Worm (Caenorhabditis elegans) whole organism, L4/young adult: ENCODE results near the gene mltn-1.

Experiments used
- W03F9.2 ChIP-seq: fragments of 150-350 bp; optimal IDR thresholded peaks from 2 replicates; lab custom pipeline; 2014; ENCODE audit warnings: missing biosample characterization, missing genetic modification characterization
- dao-5 ChIP-seq: sonication (generic microtip); optimal IDR thresholded peaks from 2 replicates; lab custom pipeline; 2016; ENCODE audit warnings: missing genotype, missing genetic modification characterization, moderate library complexity, missing compliant biosample characterization
- him-1 ChIP-seq: sonication (generic microtip); optimal IDR thresholded peaks from 2 replicates; lab custom pipeline; 2016; ENCODE audit warnings: missing genotype, missing genetic modification reagents, missing genetic modification characterization, missing compliant biosample characterization

mltn-1 gene

DNA sequence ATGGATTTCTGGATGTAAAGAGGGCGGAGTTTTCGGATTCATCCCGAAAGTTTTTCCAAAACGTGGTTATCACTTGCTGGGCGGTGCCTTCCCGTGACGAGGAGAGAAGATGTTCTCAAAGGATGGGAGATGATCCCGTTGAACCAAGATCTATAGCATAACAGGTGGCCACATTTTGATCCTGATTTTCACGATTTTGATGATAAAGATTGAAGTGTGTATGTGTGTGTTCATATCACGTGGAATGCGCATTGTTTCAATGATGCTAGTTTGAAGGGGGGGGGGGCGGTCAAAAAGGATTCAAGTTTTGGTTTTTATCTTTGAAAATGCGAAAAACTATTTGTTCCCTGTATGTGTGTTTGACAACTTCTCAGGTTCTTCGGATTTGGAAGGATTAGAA lies at the start of gene mltn-1:
TSS of gene mltn-1 (minus strand) at position 22 of the 400 bp plus-strand sequence.
- no peak for TF ChIP-seq dao-5 (tag; lab: Kevin White, UChicago)
- TF ChIP-seq him-1 (tag; lab: Kevin White, UChicago), result no peak
- no peak for TF ChIP-seq W03F9.2

DNA sequence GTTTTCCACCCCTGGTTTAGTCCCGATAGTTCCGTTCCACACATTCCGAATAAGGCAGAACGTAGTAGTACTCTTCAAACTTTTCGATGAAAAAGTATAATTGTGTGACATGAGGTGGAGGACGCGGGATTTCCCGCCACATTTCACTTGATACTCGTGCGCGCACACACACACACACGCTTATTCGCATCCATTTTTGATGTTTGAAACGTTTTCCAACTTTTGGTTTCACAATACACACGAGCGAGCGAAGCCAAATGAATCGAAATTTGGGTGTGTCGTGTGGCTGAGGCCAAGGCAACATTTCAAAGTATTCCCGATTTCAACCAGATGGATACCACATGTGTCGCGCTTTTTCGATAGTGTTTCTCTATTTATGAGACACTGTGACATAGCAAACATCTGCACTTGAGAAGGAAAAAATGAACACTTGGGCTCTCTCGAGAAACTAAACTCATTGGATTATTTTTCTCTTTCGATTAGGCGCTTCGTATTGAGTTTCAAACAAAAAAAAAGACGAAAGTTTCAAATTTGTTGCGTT lies 48.6 kb upstream of the mltn-1 start:
- TF ChIP-seq dao-5 (tag; lab: Kevin White, UChicago), result no peak
- TF ChIP-seq W03F9.2, result no peak
- no peak for TF ChIP-seq him-1 (tag; lab: Kevin White, UChicago)

DNA sequence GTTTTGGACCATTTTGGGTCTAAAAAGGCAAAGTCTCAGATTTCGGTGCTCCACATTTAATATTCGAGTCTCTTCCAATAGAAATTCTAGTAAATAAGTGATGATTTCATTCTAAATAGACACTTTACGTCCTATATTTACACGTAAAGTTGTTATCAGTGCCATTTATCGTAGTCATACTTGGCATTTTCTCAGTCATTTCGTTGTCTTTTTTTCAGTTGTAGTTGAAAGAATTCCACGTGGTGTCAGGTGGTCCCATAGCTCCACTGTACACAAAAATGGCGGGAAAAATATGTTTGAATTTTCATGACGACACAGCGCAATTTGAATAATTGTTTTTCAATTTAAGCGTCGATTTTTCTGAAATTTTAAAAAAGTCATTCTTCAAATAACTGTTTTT lies 45.4 kb upstream of the mltn-1 start:
- TF ChIP-seq dao-5 (tag; lab: Kevin White, UChicago), result no peak
- TF ChIP-seq him-1 (tag; lab: Kevin White, UChicago), result no peak
- no peak for TF ChIP-seq W03F9.2

DNA sequence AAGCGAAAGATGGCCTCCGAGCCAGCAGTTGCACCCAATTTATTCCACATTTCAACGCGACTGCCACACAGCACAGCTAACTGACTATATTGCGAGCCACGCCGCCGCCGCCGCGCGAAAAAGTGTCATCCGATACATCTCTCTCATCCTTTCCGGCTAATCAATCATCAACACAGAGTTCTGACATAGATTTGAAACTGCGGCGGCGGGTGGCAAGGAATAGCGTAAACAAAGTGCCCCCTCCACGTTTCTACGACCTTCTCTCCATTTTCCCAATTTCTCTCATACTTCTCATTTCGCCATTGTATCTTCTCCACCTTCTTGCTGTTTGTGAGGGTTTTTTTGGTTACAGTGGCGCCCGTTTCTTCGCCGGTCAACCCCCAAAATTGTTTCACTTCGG lies 44.3 kb upstream of the mltn-1 start:
- TF ChIP-seq dao-5 (tag; lab: Kevin White, UChicago) (no peak), W03F9.2 (no peak), him-1 (tag; lab: Kevin White, UChicago) (no peak)

DNA sequence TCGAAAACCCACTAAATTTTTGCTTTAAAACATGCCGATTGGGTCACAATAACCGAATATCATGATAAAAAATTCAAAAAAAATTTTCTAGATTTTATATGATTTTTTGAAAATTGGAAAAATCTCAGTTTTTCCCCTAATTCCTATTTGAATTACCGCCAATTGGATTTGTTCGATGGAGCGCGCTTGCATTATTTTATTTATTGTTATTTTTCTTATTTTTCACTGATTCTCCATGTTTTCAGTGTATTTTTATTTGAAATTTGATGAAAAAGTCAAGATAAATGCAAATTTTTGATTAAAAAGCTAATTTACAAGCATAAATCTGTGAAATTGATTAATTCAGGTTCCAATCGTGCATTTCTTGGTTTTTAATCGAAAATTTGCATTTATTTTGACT lies 43.1 kb upstream of the mltn-1 start:
- TF ChIP-seq him-1 (tag; lab: Kevin White, UChicago) (no peak), dao-5 (tag; lab: Kevin White, UChicago) (no peak), W03F9.2 (no peak)

DNA sequence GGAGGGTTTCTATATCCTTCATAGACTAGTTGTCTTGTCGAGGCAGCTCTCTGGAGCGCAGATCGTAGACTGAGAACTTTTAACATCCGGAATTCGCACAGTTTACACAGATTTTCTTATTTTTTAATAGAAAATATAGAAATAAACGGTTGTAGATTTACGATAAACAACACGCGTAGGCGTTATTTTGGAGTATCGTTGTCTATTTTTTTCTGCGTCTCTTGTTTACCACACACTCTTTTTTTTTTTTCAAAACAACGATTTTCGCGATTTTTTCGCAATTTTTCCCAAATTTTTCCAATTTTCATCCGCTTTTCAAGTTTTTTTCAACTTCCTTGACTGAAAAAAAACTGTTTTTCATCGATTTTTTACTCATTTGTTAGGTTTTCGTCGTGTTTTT lies 42.2 kb upstream of the mltn-1 start, which contains the start of gene mecr-1:
TSS of gene mecr-1 (minus strand) at position 127 of the 400 bp plus-strand sequence.
- TF ChIP-seq dao-5 (tag; lab: Kevin White, UChicago), result no peak
- peak; percentile 49 for TF ChIP-seq W03F9.2

DNA sequence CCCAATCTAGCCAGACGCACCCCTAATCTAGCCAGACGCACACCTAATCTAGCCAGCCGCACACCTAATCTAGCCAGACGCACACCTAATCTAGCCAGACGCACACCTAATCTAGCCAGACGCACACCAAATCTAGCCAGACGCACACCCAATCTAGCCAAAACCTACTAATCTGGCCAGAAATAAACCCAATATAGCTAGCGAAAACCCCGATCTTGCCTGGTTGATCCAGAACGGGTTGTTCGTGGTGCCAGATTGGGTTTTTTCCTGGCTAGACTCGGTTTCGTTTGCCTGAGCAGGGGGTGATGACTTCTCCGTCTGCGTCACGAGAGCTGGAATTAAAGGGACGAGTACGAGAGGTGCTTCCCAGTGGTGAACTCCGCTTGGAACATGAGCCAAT lies 39.1 kb upstream of the mltn-1 start, which contains the start of gene W09H1.3:
TSS of gene W09H1.3 (plus strand) at position 301 of the 400 bp plus-strand sequence.
- TF ChIP-seq W03F9.2 (no peak), him-1 (tag; lab: Kevin White, UChicago) (no peak), dao-5 (tag; lab: Kevin White, UChicago) (no peak)

DNA sequence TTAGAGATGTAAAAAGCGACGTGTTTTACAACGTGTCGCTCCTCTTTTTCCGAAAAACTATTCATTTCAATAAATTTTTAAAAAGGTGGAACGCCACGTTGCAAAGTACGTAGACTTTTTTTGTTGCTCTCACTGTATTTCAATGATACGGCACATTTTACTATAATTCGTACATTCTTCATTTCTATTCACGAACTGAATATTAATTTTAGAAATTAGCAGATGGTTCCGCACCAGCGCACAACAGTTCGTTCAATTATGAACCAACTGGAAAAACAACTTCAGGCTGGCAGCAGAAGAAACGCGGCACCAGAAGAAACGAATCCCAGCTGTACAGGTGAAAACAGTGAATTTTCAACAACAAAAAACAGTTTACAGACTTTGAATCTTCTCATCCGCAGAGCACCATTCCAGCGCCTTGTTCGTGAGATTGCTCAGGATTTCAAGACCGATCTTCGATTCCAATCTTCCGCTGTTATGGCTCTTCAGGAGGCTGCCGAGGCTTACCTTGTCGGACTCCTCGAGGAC lies 38.3 kb upstream of the mltn-1 start, which contains the start of the genes W09H1.4 and his-73:
TSS of gene W09H1.4 (plus strand) at position 301 of the 528 bp plus-strand sequence.
TSS of gene his-73 (plus strand) at position 478 of the 528 bp plus-strand sequence.
- no peak for TF ChIP-seq W03F9.2
- TF ChIP-seq dao-5 (tag; lab: Kevin White, UChicago), result no peak
- TF ChIP-seq him-1 (tag; lab: Kevin White, UChicago), result no peak

DNA sequence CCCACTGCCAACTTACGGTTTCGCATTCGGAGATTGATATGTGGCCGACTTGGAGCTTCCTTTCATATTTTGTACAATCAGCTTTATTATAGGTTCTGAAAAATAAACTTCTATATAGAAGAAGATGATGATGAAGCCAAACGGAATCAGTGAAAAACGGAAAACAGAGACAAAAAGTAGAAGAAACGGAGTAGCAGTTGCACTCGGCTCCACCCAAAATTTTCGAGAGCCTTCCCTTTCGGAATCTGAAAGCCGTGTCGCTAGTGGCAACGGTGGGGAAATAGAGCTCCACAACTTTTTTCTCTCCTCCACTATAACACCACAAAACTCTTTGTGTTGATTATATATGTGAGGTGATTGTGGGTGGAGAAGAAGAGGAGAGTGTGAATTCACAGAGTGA lies 36.4 kb upstream of the mltn-1 start, which contains the start of gene W09H1.1:
TSS of gene W09H1.1 (minus strand) at position 101 of the 400 bp plus-strand sequence.
- TF ChIP-seq W03F9.2 (no peak), him-1 (tag; lab: Kevin White, UChicago) (no peak), dao-5 (tag; lab: Kevin White, UChicago) (no peak)

DNA sequence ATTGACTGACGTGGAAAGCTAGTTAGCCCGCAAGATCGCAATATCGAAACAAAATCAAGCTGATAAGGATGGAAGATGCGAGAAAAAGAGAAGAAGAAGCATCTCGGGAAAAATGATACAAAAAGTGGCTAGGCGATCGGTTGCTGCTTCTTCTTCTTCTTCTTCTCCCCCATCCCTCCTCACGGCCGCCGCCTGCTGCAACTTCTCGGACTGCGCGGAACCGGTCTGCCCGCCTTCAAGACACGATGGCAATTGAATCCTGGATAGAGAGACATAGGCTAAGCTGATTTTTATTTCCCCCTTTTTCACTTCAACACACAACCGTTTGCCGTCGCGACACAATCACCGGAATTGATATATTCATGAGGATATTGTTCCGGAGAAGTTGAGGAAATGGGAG lies 29.4 kb upstream of the mltn-1 start:
- TF ChIP-seq him-1 (tag; lab: Kevin White, UChicago) (no peak), dao-5 (tag; lab: Kevin White, UChicago) (no peak), W03F9.2 (no peak)

DNA sequence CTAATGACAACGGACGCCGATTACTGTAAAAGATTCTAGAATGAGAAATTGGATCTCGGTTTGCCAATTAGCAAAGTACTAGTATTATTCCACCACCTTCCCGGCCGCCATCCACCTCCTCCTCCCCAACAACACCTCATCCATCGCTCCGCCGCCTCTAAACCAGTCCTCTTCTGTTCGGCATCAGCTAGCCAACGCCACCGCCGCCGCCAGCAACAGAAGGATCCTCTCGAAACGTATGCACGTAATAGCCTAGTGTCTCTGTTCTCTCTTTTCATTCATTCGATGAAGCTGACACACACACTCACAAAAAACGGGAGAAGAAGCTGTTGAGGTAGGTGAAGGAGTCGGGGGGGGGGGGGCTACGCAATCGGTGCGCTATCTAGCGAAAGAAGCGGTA lies 25.7 kb upstream of the mltn-1 start:
- TF ChIP-seq him-1 (tag; lab: Kevin White, UChicago) (no peak), W03F9.2 (no peak), dao-5 (tag; lab: Kevin White, UChicago) (no peak)

DNA sequence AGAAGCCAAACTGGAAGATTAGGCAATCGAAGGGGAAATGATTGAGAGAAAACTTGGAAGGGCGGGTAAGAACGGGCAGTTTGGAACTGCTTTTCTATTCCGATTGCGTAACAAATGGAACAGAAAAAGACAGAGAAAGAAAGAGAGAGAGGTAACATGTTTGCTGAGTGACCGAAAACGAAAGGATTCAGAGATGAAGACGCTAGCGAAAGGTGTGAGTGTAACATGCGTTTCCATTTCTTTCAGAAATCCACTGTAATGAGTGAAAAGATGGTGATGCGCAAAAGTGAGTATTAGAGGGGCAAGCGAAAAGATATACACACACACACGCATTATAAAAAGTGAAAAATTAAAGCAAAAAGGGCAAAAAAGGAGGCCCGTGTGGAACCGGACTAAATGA lies 22.5 kb upstream of the mltn-1 start:
- TF ChIP-seq dao-5 (tag; lab: Kevin White, UChicago) (no peak), W03F9.2 (no peak), him-1 (tag; lab: Kevin White, UChicago) (no peak)

DNA sequence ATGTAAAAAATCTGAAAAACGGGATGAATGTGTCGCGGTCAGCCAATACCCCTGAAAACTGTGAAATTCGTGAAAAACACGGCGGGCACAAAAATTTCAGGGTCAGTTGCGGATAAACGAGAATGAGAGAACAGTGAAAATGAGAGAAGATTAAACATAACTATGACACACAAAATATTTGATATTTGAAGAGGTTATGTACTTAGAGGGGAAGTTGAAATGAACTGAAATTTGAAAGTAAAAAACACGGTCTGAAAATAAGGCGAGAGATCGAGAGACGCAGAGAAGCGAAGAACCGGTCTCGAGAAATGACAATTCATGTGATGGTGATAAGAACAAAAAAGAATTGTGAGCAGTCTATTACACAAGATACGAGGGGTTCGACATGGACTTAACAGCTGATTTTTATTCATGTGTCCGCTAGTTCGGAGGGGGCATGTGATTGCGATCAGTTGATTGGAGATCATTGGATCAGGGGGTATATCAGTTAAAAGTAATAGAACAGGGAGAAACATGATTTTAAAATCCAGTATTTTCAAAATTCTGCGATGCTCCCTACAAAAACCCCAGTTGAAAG lies 20.7 kb upstream of the mltn-1 start, which contains the start of gene moe-3:
TSS of gene moe-3 (minus strand) at position 51 of the 577 bp plus-strand sequence.
- no peak for TF ChIP-seq W03F9.2
- TF ChIP-seq him-1 (tag; lab: Kevin White, UChicago), result no peak
- TF ChIP-seq dao-5 (tag; lab: Kevin White, UChicago), result no peak

DNA sequence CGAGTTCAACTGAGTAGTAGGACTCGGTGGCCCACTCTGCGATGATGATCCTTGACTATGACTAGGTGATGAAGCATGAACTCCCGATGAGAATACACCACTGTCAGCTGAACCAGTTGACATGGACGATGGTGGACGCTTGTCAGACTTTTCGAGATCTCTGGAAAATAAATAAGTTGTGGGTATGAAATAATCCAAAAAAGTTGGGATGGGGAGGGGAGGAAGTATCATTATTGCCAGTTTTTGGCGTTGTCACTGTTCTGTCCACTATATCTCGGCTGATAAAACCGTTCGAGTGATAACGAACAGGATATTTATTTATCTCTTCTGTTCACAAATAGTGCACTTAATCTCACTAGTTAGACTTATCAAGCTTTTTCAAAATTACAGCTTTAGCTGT lies 19.0 kb upstream of the mltn-1 start:
- TF ChIP-seq dao-5 (tag; lab: Kevin White, UChicago), result no peak
- no peak for TF ChIP-seq him-1 (tag; lab: Kevin White, UChicago)
- no peak for TF ChIP-seq W03F9.2
